Fruit fly (Drosophila melanogaster) whole organism, embryonic: ENCODE measurements around the gene Mtch.
A peak's percentile ranks its signal among the peaks of the same experiment; 100 is the strongest.

Source experiments
- Abd-B ChIP-seq: fragments of 200-800 bp; sonication (Bioruptor generic); optimal IDR thresholded peaks from 2 replicates; lab custom pipeline; 2018; ENCODE audit warnings: missing biosample characterization, mild to moderate bottlenecking, missing genetic modification characterization, moderate library complexity
- B-H1 ChIP-seq: fragments of 200-800 bp; sonication (Bioruptor generic); IDR thresholded peaks from 3 replicates; pipeline ENCODE4 v1.3.6; 2022; ENCODE audit warnings: missing biosample characterization, missing genetic modification characterization
- CG10267 ChIP-seq: fragments of 200-800 bp; sonication (Bioruptor generic); optimal IDR thresholded peaks from 2 replicates; lab custom pipeline; 2018; ENCODE audit warnings: missing biosample characterization, mild to moderate bottlenecking, missing genetic modification characterization, moderate library complexity
- CG11504 ChIP-seq: fragments of 200-800 bp; sonication (Bioruptor generic); optimal IDR thresholded peaks from 3 replicates; lab custom pipeline; 2019; ENCODE audit warnings: missing biosample characterization, mild to moderate bottlenecking, missing genetic modification characterization, moderate library complexity
- CG12659 ChIP-seq: fragments of 200-800 bp; sonication (Bioruptor generic); optimal IDR thresholded peaks from 3 replicates; lab custom pipeline; 2017; ENCODE audit warnings: mild to moderate bottlenecking, missing biosample characterization, missing genetic modification reagents, missing genetic modification characterization
- CG13624 ChIP-seq: fragments of 200-800 bp; sonication (Bioruptor generic); optimal IDR thresholded peaks from 2 replicates; lab custom pipeline; 2016; ENCODE audit warnings: missing biosample characterization, missing genetic modification characterization
- CG13894 ChIP-seq: fragments of 200-800 bp; sonication (Bioruptor generic); optimal IDR thresholded peaks from 3 replicates; lab custom pipeline; 2018; ENCODE audit warnings: missing biosample characterization, mild to moderate bottlenecking, missing genetic modification characterization, moderate library complexity
- CG15073 ChIP-seq: fragments of 200-800 bp; sonication (Bioruptor generic); optimal IDR thresholded peaks from 2 replicates; lab custom pipeline; 2016; ENCODE audit warnings: missing biosample characterization, missing genetic modification characterization
- CG15514 ChIP-seq: fragments of 200-800 bp; sonication (Bioruptor generic); optimal IDR thresholded peaks from 3 replicates; lab custom pipeline; 2017; ENCODE audit warnings: missing biosample characterization, missing genetic modification characterization, mild to moderate bottlenecking, moderate library complexity, missing genetic modification reagents
- CG1602 ChIP-seq: fragments of 200-800 bp; sonication (Bioruptor generic); optimal IDR thresholded peaks from 3 replicates; lab custom pipeline; 2016; ENCODE audit warnings: missing biosample characterization, missing genetic modification characterization
- CG16813 ChIP-seq: fragments of 200-800 bp; sonication (Bioruptor generic); IDR thresholded peaks from 3 replicates; pipeline ENCODE4 v1.3.6; 2022; ENCODE audit warnings: missing biosample characterization, missing genetic modification characterization; ENCODE audit not compliant: partially characterized antibody
- CG18599 ChIP-seq: fragments of 200-800 bp; sonication (Bioruptor generic); optimal IDR thresholded peaks from 3 replicates; lab custom pipeline; 2017; ENCODE audit warnings: missing biosample characterization, missing genetic modification characterization, mild to moderate bottlenecking, moderate library complexity, missing genetic modification reagents
- CG3065 ChIP-seq: fragments of 200-800 bp; sonication (Bioruptor generic); optimal IDR thresholded peaks from 2 replicates; lab custom pipeline; 2016; ENCODE audit warnings: missing biosample characterization, missing genetic modification characterization
- CG32767 ChIP-seq: fragments of 200-800 bp; sonication (Bioruptor generic); IDR thresholded peaks from 2 replicates; pipeline ENCODE4 v1.3.6; 2022; ENCODE audit warnings: missing biosample characterization, missing genetic modification characterization
- CG34224 ChIP-seq: fragments of 200-800 bp; sonication (Bioruptor generic); IDR thresholded peaks from 3 replicates; pipeline ENCODE4 v1.3.6; 2022; ENCODE audit warnings: missing biosample characterization, missing genetic modification characterization; ENCODE audit not compliant: partially characterized antibody
- CG4328 ChIP-seq: fragments of 200-800 bp; sonication (Bioruptor generic); optimal IDR thresholded peaks from 3 replicates; lab custom pipeline; 2017; ENCODE audit warnings: missing biosample characterization, missing genetic modification reagents, missing genetic modification characterization
- CG4424 ChIP-seq: fragments of 200-800 bp; sonication (Bioruptor generic); optimal IDR thresholded peaks from 3 replicates; lab custom pipeline; 2016; ENCODE audit warnings: missing biosample characterization, missing genetic modification characterization
- CG8290 ChIP-seq, 3 experiments: fragments of 200-800 bp; sonication (Bioruptor generic); optimal IDR thresholded peaks; 2 replicates each; lab custom pipeline; 2016 to 2019; ENCODE audit warnings: missing biosample characterization in 3 of 3, missing genetic modification characterization in 3 of 3, mild to moderate bottlenecking in 2 of 3, moderate library complexity in 1 of 3
- CG9437 ChIP-seq: fragments of 200-800 bp; sonication (Bioruptor generic); optimal IDR thresholded peaks from 2 replicates; lab custom pipeline; 2018; ENCODE audit warnings: missing biosample characterization, mild to moderate bottlenecking, missing genetic modification characterization
- Deaf1 ChIP-seq: fragments of 200-800 bp; optimal IDR thresholded peaks from 3 replicates; lab custom pipeline; 2019; ENCODE audit warnings: missing biosample characterization, mild to moderate bottlenecking, missing genetic modification characterization, moderate library complexity
- Eip74EF ChIP-seq, 2 experiments: fragments of 200-800 bp in 1 of 2; fragments of >200 bp in 1 of 2; sonication (Bioruptor generic) in 1 of 2; optimal IDR thresholded peaks; 2 replicates each; lab custom pipeline; 2017 to 2019; ENCODE audit warnings: missing biosample characterization in 2 of 2, missing genetic modification characterization in 2 of 2, mild to moderate bottlenecking in 1 of 2, moderate library complexity in 1 of 2
- Hr39 ChIP-seq: fragments of >200 bp; optimal IDR thresholded peaks from 2 replicates; lab custom pipeline; 2017
- Hr51 ChIP-seq, 2 experiments: fragments of 200-800 bp; sonication (Bioruptor generic); optimal IDR thresholded peaks; 2 replicates in 1 of 2; 3 replicates in 1 of 2; lab custom pipeline; 2016 to 2018; ENCODE audit warnings: missing biosample characterization in 2 of 2, missing genetic modification characterization in 2 of 2, mild to moderate bottlenecking in 1 of 2, moderate library complexity in 1 of 2
- Med ChIP-seq: fragments of 200-800 bp; sonication (Bioruptor generic); peaks from one replicate; lab custom pipeline; 2016; ENCODE audit warnings: missing biosample characterization, missing genetic modification characterization, mild to moderate bottlenecking, inconsistent platforms, moderate library complexity
- Pdp1 ChIP-seq, 2 experiments: fragments of 200-800 bp; sonication (Bioruptor generic); optimal IDR thresholded peaks; 3 replicates each; lab custom pipeline; 2016; ENCODE audit warnings: missing biosample characterization in 2 of 2, missing genetic modification characterization in 2 of 2, mild to moderate bottlenecking in 1 of 2, moderate library complexity in 1 of 2
- Sox102F ChIP-seq: fragments of 200-800 bp; sonication (Bioruptor generic); optimal IDR thresholded peaks from 2 replicates; lab custom pipeline; 2018; ENCODE audit warnings: missing biosample characterization, mild to moderate bottlenecking, missing genetic modification characterization, moderate library complexity
- Spps ChIP-seq: fragments of 200-800 bp; sonication (Bioruptor generic); optimal IDR thresholded peaks from 2 replicates; lab custom pipeline; 2018; ENCODE audit warnings: missing biosample characterization, mild to moderate bottlenecking, missing genetic modification characterization
- Sry-δ ChIP-seq: fragments of 200-800 bp; sonication (Bioruptor generic); optimal IDR thresholded peaks from 2 replicates; lab custom pipeline; 2016; ENCODE audit warnings: missing biosample characterization, missing genetic modification characterization
- Trl ChIP-seq, 3 experiments: fragments of >200 bp in 2 of 3; fragments of 200-800 bp in 1 of 3; sonication (Bioruptor generic) in 1 of 3; optimal IDR thresholded peaks; 2 replicates in 1 of 3; 3 replicates in 2 of 3; lab custom pipeline; 2016 to 2017; ENCODE audit warnings: missing biosample characterization in 1 of 3, missing genetic modification characterization in 1 of 3
- Usf ChIP-seq: fragments of 200-800 bp; sonication (Bioruptor generic); optimal IDR thresholded peaks from 2 replicates; lab custom pipeline; 2017; ENCODE audit warnings: missing genotype, missing biosample characterization, missing genetic modification characterization
- abd-A ChIP-seq: fragments of 200-800 bp; sonication (Bioruptor generic); optimal IDR thresholded peaks from 3 replicates; lab custom pipeline; 2019; ENCODE audit warnings: missing biosample characterization, mild to moderate bottlenecking, missing genetic modification characterization, moderate library complexity
- aop ChIP-seq: fragments of 200-800 bp; sonication (Bioruptor generic); IDR thresholded peaks from 2 replicates; pipeline ENCODE4 v1.3.6; 2022; ENCODE audit warnings: missing biosample characterization, missing genetic modification characterization
- ase ChIP-seq: fragments of 200-800 bp; sonication (Bioruptor generic); IDR thresholded peaks from 3 replicates; pipeline ENCODE4 v1.3.6; 2022; ENCODE audit warnings: missing biosample characterization, missing genetic modification characterization
- btn ChIP-seq: fragments of 200-800 bp; sonication (Bioruptor generic); optimal IDR thresholded peaks from 2 replicates; lab custom pipeline; 2016; ENCODE audit warnings: missing biosample characterization, missing genetic modification characterization
- chinmo ChIP-seq: fragments of 200-800 bp; sonication (Bioruptor generic); IDR thresholded peaks from 4 replicates; pipeline ENCODE4 v1.3.6; 2022; ENCODE audit warnings: missing biosample characterization, missing genetic modification characterization; ENCODE audit not compliant: partially characterized antibody
- danr ChIP-seq: fragments of 200-800 bp; sonication (Bioruptor generic); IDR thresholded peaks from 2 replicates; pipeline ENCODE4 v1.3.6; 2022; ENCODE audit warnings: missing biosample characterization, missing genetic modification characterization
- dmrt99B ChIP-seq: fragments of 200-800 bp; sonication (Bioruptor generic); optimal IDR thresholded peaks from 2 replicates; lab custom pipeline; 2018; ENCODE audit warnings: missing biosample characterization, mild to moderate bottlenecking, missing genetic modification characterization, moderate library complexity
- ewg ChIP-seq: fragments of 200-800 bp; sonication (Bioruptor generic); optimal IDR thresholded peaks from 3 replicates; lab custom pipeline; 2017; ENCODE audit warnings: mild to moderate bottlenecking, missing biosample characterization, missing genetic modification reagents, missing genetic modification characterization
- fd102C ChIP-seq: fragments of 200-800 bp; sonication (Bioruptor generic); optimal IDR thresholded peaks from 2 replicates; lab custom pipeline; 2018; ENCODE audit warnings: missing biosample characterization, mild to moderate bottlenecking, missing genetic modification characterization, moderate library complexity
- gro ChIP-seq: fragments of 200-800 bp; sonication (Bioruptor generic); optimal IDR thresholded peaks from 2 replicates; lab custom pipeline; 2016; ENCODE audit warnings: missing biosample characterization, missing genetic modification characterization
- lola ChIP-seq, 3 experiments: fragments of >200 bp in 2 of 3; fragments of 200-800 bp in 1 of 3; sonication (Bioruptor generic) in 1 of 3; optimal IDR thresholded peaks; 2 replicates each; lab custom pipeline; 2017 to 2019; ENCODE audit warnings: missing biosample characterization in 3 of 3, missing genetic modification characterization in 3 of 3, mild to moderate bottlenecking in 1 of 3, moderate library complexity in 1 of 3
- nerfin-1 ChIP-seq: fragments of 200-800 bp; sonication (Bioruptor generic); optimal IDR thresholded peaks from 3 replicates; lab custom pipeline; 2019; ENCODE audit warnings: missing biosample characterization, mild to moderate bottlenecking, missing genetic modification characterization, moderate library complexity
- odd ChIP-seq: fragments of 200-800 bp; sonication (Bioruptor generic); optimal IDR thresholded peaks from 2 replicates; lab custom pipeline; 2017; ENCODE audit warnings: missing biosample characterization, mild to moderate bottlenecking, missing genetic modification characterization
- psq ChIP-seq: fragments of 200-800 bp; sonication (Bioruptor generic); optimal IDR thresholded peaks from 2 replicates; lab custom pipeline; 2017; ENCODE audit warnings: missing biosample characterization, missing genetic modification characterization
- seq ChIP-seq: fragments of 200-800 bp; sonication (Bioruptor generic); IDR thresholded peaks from 2 replicates; pipeline ENCODE4 v1.3.6; 2022; ENCODE audit warnings: missing biosample characterization, missing genetic modification characterization
- sima ChIP-seq: fragments of 200-800 bp; sonication (Bioruptor generic); optimal IDR thresholded peaks from 2 replicates; lab custom pipeline; 2016; ENCODE audit warnings: missing biosample characterization, missing genetic modification characterization

Gene Mtch

dm6 chr3L:153670-154069 is 30.8 kb upstream of the Mtch start:
- TF ChIP-seq Spps (tag; lab: Kevin White, UChicago) (no peak), abd-A (tag; lab: Kevin White, UChicago) (peak; percentile 37), Hr51 (GFP tag; optimal IDR thresholded peaks at IDR 0.05; lab: Kevin White, UChicago) (peak in 1 of 2 experiments; percentile 68), CG18599 (GFP tag; lab: Kevin White, UChicago) (peak; percentile 29), nerfin-1 (tag; lab: Kevin White, UChicago) (peak; percentile 7), lola (GFP tag; optimal IDR thresholded peaks at IDR 0.05; lab: Kevin White, UChicago) (no peak), CG8290 (GFP tag; optimal IDR thresholded peaks at IDR 0.05; lab: Kevin White, UChicago) (no peak), CG8290 (tag; optimal IDR thresholded peaks at IDR 0.05; lab: Kevin White, UChicago) (peak in 1 of 2 experiments; percentile 32), Deaf1 (tag; lab: Kevin White, UChicago) (peak; percentile 46), Pdp1 (GFP tag; optimal IDR thresholded peaks at IDR 0.05; lab: Kevin White, UChicago) (peak in 1 of 2 experiments; percentile 62), CG15514 (GFP tag; lab: Kevin White, UChicago) (peak; percentile 6), Trl (optimal IDR thresholded peaks at IDR 0.05; lab: Kevin White, UChicago) (peak in 1 of 2 experiments; percentile 7), Trl (GFP tag; optimal IDR thresholded peaks at IDR 0.05; lab: Kevin White, UChicago) (no peak), ewg (peak; percentile 71), CG32767 (GFP tag; lab: Robert Waterston, UW) (peak; percentile 42), odd (GFP tag; lab: Kevin White, UChicago) (peak; percentile 17), CG13894 (tag; lab: Kevin White, UChicago) (peak; percentile 91), aop (GFP tag; lab: Robert Waterston, UW) (0 out of 2 replicates have a peak, but pooled peaks have one; percentile 20), chinmo (0 out of 4 replicates have a peak, but pooled peaks have one; percentile 35), B-H1 (GFP tag; lab: Robert Waterston, UW) (no peak), CG11504 (tag; lab: Kevin White, UChicago) (no peak), CG9437 (GFP tag; lab: Kevin White, UChicago) (peak; percentile 43), btn (GFP tag; lab: Kevin White, UChicago) (no peak), Med (GFP tag; lab: Kevin White, UChicago) (peak; percentile 67), seq (GFP tag; lab: Robert Waterston, UW) (0 out of 2 replicates have a peak, but pooled peaks have one; percentile 47)

DNA sequence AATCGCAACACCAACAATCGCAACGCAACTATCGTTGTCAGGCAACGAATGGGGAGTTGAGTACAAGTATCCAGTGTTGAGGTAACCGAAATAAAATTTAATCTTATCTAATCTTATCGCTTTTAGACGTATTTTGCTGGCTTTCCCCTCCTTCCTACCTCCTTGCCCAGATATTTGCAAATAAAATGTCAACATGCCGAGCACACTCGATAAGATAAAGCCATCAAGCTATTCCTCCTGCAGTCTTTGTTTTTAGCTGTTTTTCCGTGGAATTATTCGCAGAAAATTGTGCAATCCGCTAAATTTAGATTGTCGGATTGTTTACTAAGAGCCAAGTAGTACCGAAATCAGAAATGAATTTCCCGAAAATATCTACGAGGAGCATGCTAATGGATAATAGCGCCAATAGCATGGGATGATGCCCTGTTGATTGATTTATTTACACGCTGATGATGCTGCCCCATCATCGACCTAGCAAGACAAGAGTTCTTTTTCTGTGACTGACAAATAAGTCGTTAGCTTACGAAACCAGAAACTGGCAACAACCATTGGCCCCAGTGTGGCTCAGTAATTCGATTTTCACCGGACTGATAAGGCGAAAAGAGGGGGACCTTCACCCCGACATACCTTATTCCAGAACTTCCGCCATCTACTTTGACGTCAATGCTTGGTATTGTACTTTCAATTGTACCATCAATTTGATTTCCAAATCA is 27.7 kb upstream of the Mtch start:
- no peak for TF ChIP-seq CG16813 (GFP tag; lab: Robert Waterston, UW)
- TF ChIP-seq ase (GFP tag; lab: Robert Waterston, UW): no peak
- no peak for TF ChIP-seq CG1602 (GFP tag; lab: Kevin White, UChicago)
- TF ChIP-seq Abd-B (GFP tag; lab: Kevin White, UChicago): no peak
- TF ChIP-seq gro: peak; percentile 20
- TF ChIP-seq dmrt99B (tag; lab: Kevin White, UChicago): no peak
- TF ChIP-seq fd102C (GFP tag; lab: Kevin White, UChicago): no peak
- TF ChIP-seq CG4424 (GFP tag; lab: Kevin White, UChicago): no peak
- TF ChIP-seq CG10267 (tag; lab: Kevin White, UChicago): no peak
- no peak for TF ChIP-seq CG4328 (GFP tag; lab: Kevin White, UChicago)
- TF ChIP-seq CG15073 (GFP tag; lab: Kevin White, UChicago): no peak
- TF ChIP-seq Sry-δ (GFP tag; lab: Kevin White, UChicago): no peak
- TF ChIP-seq CG12659: no peak
- TF ChIP-seq Sox102F: no peak
- no peak for TF ChIP-seq CG11504 (tag; lab: Kevin White, UChicago)
- TF ChIP-seq Hr39 (lab: Kevin White, UChicago): no peak
- TF ChIP-seq psq (GFP tag; lab: Kevin White, UChicago): no peak
- TF ChIP-seq CG3065 (GFP tag; lab: Kevin White, UChicago): no peak
- no peak for TF ChIP-seq CG13624 (GFP tag; lab: Kevin White, UChicago)
- TF ChIP-seq Eip74EF (GFP tag; optimal IDR thresholded peaks at IDR 0.05; lab: Kevin White, UChicago): no peak
- no peak for TF ChIP-seq sima
- no peak for TF ChIP-seq danr (GFP tag; lab: Robert Waterston, UW)
- TF ChIP-seq Usf (GFP tag; lab: Kevin White, UChicago): no peak
- TF ChIP-seq CG34224 (GFP tag; lab: Robert Waterston, UW): no peak
